Fruit fly (Drosophila melanogaster) whole organism, embryonic: ENCODE measurements around the gene Sec13.

Experiments used
- Ada2b ChIP-seq: fragments of 200-800 bp; sonication (Bioruptor generic); IDR thresholded peaks from 2 replicates; pipeline ENCODE4 v1.3.6; 2022; ENCODE audit warnings: missing biosample characterization, missing genetic modification characterization
- Adf1 ChIP-seq: fragments of 200-800 bp; sonication (Bioruptor generic); IDR thresholded peaks from 2 replicates; pipeline ENCODE4 v1.3.6; 2022; ENCODE audit warnings: missing biosample characterization, missing genetic modification characterization
- Atf6 ChIP-seq: fragments of 200-800 bp; sonication (Bioruptor generic); IDR thresholded peaks from 2 replicates; pipeline ENCODE4 v1.3.6; 2022; ENCODE audit warnings: missing biosample characterization, missing genetic modification characterization
- Bgb ChIP-seq: fragments of 200-800 bp; sonication (Bioruptor generic); IDR thresholded peaks from 2 replicates; pipeline ENCODE4 v1.3.6; 2022; ENCODE audit warnings: missing biosample characterization, missing genetic modification characterization; ENCODE audit not compliant: partially characterized antibody
- Blimp-1 ChIP-seq: fragments of 200-800 bp; sonication (Bioruptor generic); optimal IDR thresholded peaks from 3 replicates; lab custom pipeline; 2018; ENCODE audit warnings: missing biosample characterization, missing genetic modification characterization, mild to moderate bottlenecking, moderate library complexity, missing genetic modification reagents
- CG10565 ChIP-seq: fragments of 200-800 bp; sonication (Bioruptor generic); optimal IDR thresholded peaks from 3 replicates; lab custom pipeline; 2016; ENCODE audit warnings: missing biosample characterization, mild to moderate bottlenecking, missing genetic modification characterization
- CG10979 ChIP-seq: fragments of 200-800 bp; sonication (Bioruptor generic); optimal IDR thresholded peaks from 2 replicates; lab custom pipeline; 2018; ENCODE audit warnings: missing biosample characterization, mild to moderate bottlenecking, missing genetic modification characterization, moderate library complexity
- CG12299 ChIP-seq: fragments of 200-800 bp; sonication (Bioruptor generic); optimal IDR thresholded peaks from 2 replicates; lab custom pipeline; 2018; ENCODE audit warnings: missing biosample characterization, mild to moderate bottlenecking, missing genetic modification characterization
- CG12744 ChIP-seq: fragments of 200-800 bp; sonication (Bioruptor generic); optimal IDR thresholded peaks from 2 replicates; lab custom pipeline; 2016; ENCODE audit warnings: missing biosample characterization, missing genetic modification characterization
- CG13424 ChIP-seq: fragments of 200-800 bp; sonication (Bioruptor generic); optimal IDR thresholded peaks from 2 replicates; lab custom pipeline; 2019; ENCODE audit warnings: missing biosample characterization, mild to moderate bottlenecking, missing genetic modification characterization, moderate library complexity
- CG13775 ChIP-seq: fragments of 200-800 bp; sonication (Bioruptor generic); optimal IDR thresholded peaks from 3 replicates; lab custom pipeline; 2017; ENCODE audit warnings: missing biosample characterization, mild to moderate bottlenecking, missing genetic modification characterization
- CG17912 ChIP-seq: fragments of 200-800 bp; sonication (Bioruptor generic); optimal IDR thresholded peaks from 2 replicates; lab custom pipeline; 2018; ENCODE audit warnings: missing biosample characterization, mild to moderate bottlenecking, missing genetic modification characterization
- CG32532 ChIP-seq: fragments of 200-800 bp; sonication (Bioruptor generic); IDR thresholded peaks from 2 replicates; pipeline ENCODE4 v1.3.6; 2022; ENCODE audit warnings: missing biosample characterization, missing genetic modification characterization
- CG42726 ChIP-seq: fragments of 200-800 bp; sonication (Bioruptor generic); IDR thresholded peaks from 2 replicates; pipeline ENCODE4 v1.3.6; 2022; ENCODE audit warnings: missing biosample characterization, missing genetic modification characterization; ENCODE audit not compliant: partially characterized antibody
- CG4360 ChIP-seq: fragments of 200-800 bp; sonication (Bioruptor generic); IDR thresholded peaks from 2 replicates; pipeline ENCODE4 v1.3.6; 2022; ENCODE audit warnings: missing biosample characterization, missing genetic modification characterization
- CG7745 ChIP-seq: fragments of 200-800 bp; sonication (Bioruptor generic); optimal IDR thresholded peaks from 2 replicates; lab custom pipeline; 2018; ENCODE audit warnings: missing biosample characterization, mild to moderate bottlenecking, missing genetic modification characterization, moderate library complexity
- CkIIα-i1 ChIP-seq: fragments of 200-800 bp; sonication (Bioruptor generic); IDR thresholded peaks from 2 replicates; pipeline ENCODE4 v1.3.6; 2022; ENCODE audit warnings: missing biosample characterization, missing genetic modification characterization
- D19A ChIP-seq: fragments of 200-800 bp; optimal IDR thresholded peaks from 3 replicates; lab custom pipeline; 2019; ENCODE audit warnings: missing biosample characterization, mild to moderate bottlenecking, missing genetic modification characterization, moderate library complexity
- D19B ChIP-seq: fragments of 200-800 bp; sonication (Bioruptor generic); optimal IDR thresholded peaks from 2 replicates; lab custom pipeline; 2017; ENCODE audit warnings: missing biosample characterization, mild to moderate bottlenecking, missing genetic modification characterization
- Drgx ChIP-seq: fragments of 200-800 bp; sonication (Bioruptor generic); IDR thresholded peaks from 2 replicates; pipeline ENCODE4 v1.3.6; 2022; ENCODE audit warnings: missing biosample characterization, missing genetic modification characterization
- E2f1 ChIP-seq: fragments of 200-800 bp; sonication (Bioruptor generic); IDR thresholded peaks from 2 replicates; pipeline ENCODE4 v1.3.6; 2022; ENCODE audit warnings: missing biosample characterization, missing genetic modification characterization
- Ets97D ChIP-seq: fragments of 200-800 bp; sonication (Bioruptor generic); optimal IDR thresholded peaks from 3 replicates; lab custom pipeline; 2016; ENCODE audit warnings: missing biosample characterization, missing genetic modification characterization
- Gsc ChIP-seq: fragments of 200-800 bp; sonication (Bioruptor generic); IDR thresholded peaks from 2 replicates; pipeline ENCODE4 v1.3.6; 2022; ENCODE audit warnings: missing biosample characterization, missing genetic modification characterization
- Myb ChIP-seq: fragments of 200-800 bp; sonication (Bioruptor generic); optimal IDR thresholded peaks from 2 replicates; lab custom pipeline; 2016; ENCODE audit warnings: missing biosample characterization, missing genetic modification characterization
- Trl ChIP-seq, 3 experiments: fragments of >200 bp in 2 of 3; fragments of 200-800 bp in 1 of 3; sonication (Bioruptor generic) in 1 of 3; optimal IDR thresholded peaks; 2 replicates in 1 of 3; 3 replicates in 2 of 3; lab custom pipeline; 2016 to 2017; ENCODE audit warnings: missing biosample characterization in 1 of 3, missing genetic modification characterization in 1 of 3
- cad ChIP-seq: fragments of >200 bp; optimal IDR thresholded peaks from 2 replicates; lab custom pipeline; 2017; ENCODE audit warnings: missing biosample characterization, missing genetic modification characterization
- cg ChIP-seq: fragments of 200-800 bp; sonication (Bioruptor generic); optimal IDR thresholded peaks from 3 replicates; lab custom pipeline; 2019; ENCODE audit warnings: missing biosample characterization, mild to moderate bottlenecking, missing genetic modification characterization, moderate library complexity
- chif ChIP-seq, 2 experiments: fragments of 200-800 bp; sonication (Bioruptor generic); optimal IDR thresholded peaks; 3 replicates each; lab custom pipeline; 2016; ENCODE audit warnings: missing biosample characterization in 2 of 2, missing genetic modification characterization in 2 of 2
- chinmo ChIP-seq: fragments of 200-800 bp; sonication (Bioruptor generic); IDR thresholded peaks from 4 replicates; pipeline ENCODE4 v1.3.6; 2022; ENCODE audit warnings: missing biosample characterization, missing genetic modification characterization; ENCODE audit not compliant: partially characterized antibody
- crc ChIP-seq: fragments of 200-800 bp; sonication (Bioruptor generic); optimal IDR thresholded peaks from 2 replicates; lab custom pipeline; 2016; ENCODE audit warnings: missing biosample characterization, missing genetic modification characterization
- ems ChIP-seq: fragments of 200-800 bp; sonication (Bioruptor generic); optimal IDR thresholded peaks from 3 replicates; lab custom pipeline; 2016; ENCODE audit warnings: missing biosample characterization, missing genetic modification characterization
- ftz-f1 ChIP-seq: fragments of 200-800 bp; sonication (Bioruptor generic); optimal IDR thresholded peaks from 2 replicates; lab custom pipeline; 2016; ENCODE audit warnings: missing biosample characterization, missing genetic modification characterization
- gsb-n ChIP-seq: fragments of 200-800 bp; sonication (Bioruptor generic); optimal IDR thresholded peaks from 3 replicates; lab custom pipeline; 2018; ENCODE audit warnings: missing biosample characterization, mild to moderate bottlenecking, missing genetic modification characterization
- kah ChIP-seq: fragments of 200-800 bp; sonication (Bioruptor generic); optimal IDR thresholded peaks from 2 replicates; lab custom pipeline; 2018; ENCODE audit warnings: missing biosample characterization, mild to moderate bottlenecking, missing genetic modification characterization
- kay ChIP-seq: fragments of 200-800 bp; sonication (Bioruptor generic); optimal IDR thresholded peaks from 2 replicates; lab custom pipeline; 2016; ENCODE audit warnings: missing biosample characterization, missing genetic modification characterization
- lbe ChIP-seq: fragments of 200-800 bp; sonication (Bioruptor generic); optimal IDR thresholded peaks from 2 replicates; lab custom pipeline; 2016; ENCODE audit warnings: missing biosample characterization, mild to moderate bottlenecking, missing genetic modification characterization
- nerfin-2 ChIP-seq: fragments of 200-800 bp; sonication (Bioruptor generic); IDR thresholded peaks from 2 replicates; pipeline ENCODE4 v1.3.6; 2022; ENCODE audit warnings: missing biosample characterization, missing genetic modification characterization; ENCODE audit not compliant: partially characterized antibody
- phol ChIP-seq: fragments of 200-800 bp; sonication (Bioruptor generic); optimal IDR thresholded peaks from 3 replicates; lab custom pipeline; 2018; ENCODE audit warnings: missing biosample characterization, mild to moderate bottlenecking, missing genetic modification characterization, moderate library complexity
- prd ChIP-seq, 3 experiments: fragments of >200 bp in 2 of 3; fragments of 200-800 bp in 1 of 3; sonication (Bioruptor generic) in 1 of 3; optimal IDR thresholded peaks in 2 of 3; IDR thresholded peaks in 1 of 3; 2 replicates in 2 of 3; 3 replicates in 1 of 3; pipeline versions ENCODE4 v1.3.6 to Lab custom; 2017 to 2022; ENCODE audit warnings: missing biosample characterization in 1 of 3, missing genetic modification characterization in 1 of 3
- repo ChIP-seq: fragments of 200-800 bp; sonication (Bioruptor generic); optimal IDR thresholded peaks from 2 replicates; lab custom pipeline; 2016; ENCODE audit warnings: missing biosample characterization, missing genetic modification characterization
- sd ChIP-seq: fragments of 200-800 bp; sonication (Bioruptor generic); optimal IDR thresholded peaks from 3 replicates; lab custom pipeline; 2018; ENCODE audit warnings: missing biosample characterization, mild to moderate bottlenecking, missing genetic modification characterization, moderate library complexity
- slp2 ChIP-seq: fragments of 200-800 bp; sonication (Bioruptor generic); optimal IDR thresholded peaks from 2 replicates; lab custom pipeline; 2016; ENCODE audit warnings: missing biosample characterization, missing genetic modification characterization
- sqz ChIP-seq: fragments of 200-800 bp; sonication (Bioruptor generic); optimal IDR thresholded peaks from 3 replicates; lab custom pipeline; 2018; ENCODE audit warnings: missing biosample characterization, mild to moderate bottlenecking, missing genetic modification characterization
- stwl ChIP-seq: fragments of 200-800 bp; sonication (Bioruptor generic); optimal IDR thresholded peaks from 3 replicates; lab custom pipeline; 2018; ENCODE audit warnings: missing biosample characterization, mild to moderate bottlenecking, missing genetic modification characterization, moderate library complexity
- usp ChIP-seq: fragments of >200 bp; optimal IDR thresholded peaks from 2 replicates; lab custom pipeline; 2017; ENCODE audit warnings: missing biosample characterization, missing genetic modification characterization
- zfh2 ChIP-seq: fragments of 200-800 bp; sonication (Bioruptor generic); optimal IDR thresholded peaks from 2 replicates; lab custom pipeline; 2016; ENCODE audit warnings: missing biosample characterization, missing genetic modification characterization

Sec13 gene

DNA sequence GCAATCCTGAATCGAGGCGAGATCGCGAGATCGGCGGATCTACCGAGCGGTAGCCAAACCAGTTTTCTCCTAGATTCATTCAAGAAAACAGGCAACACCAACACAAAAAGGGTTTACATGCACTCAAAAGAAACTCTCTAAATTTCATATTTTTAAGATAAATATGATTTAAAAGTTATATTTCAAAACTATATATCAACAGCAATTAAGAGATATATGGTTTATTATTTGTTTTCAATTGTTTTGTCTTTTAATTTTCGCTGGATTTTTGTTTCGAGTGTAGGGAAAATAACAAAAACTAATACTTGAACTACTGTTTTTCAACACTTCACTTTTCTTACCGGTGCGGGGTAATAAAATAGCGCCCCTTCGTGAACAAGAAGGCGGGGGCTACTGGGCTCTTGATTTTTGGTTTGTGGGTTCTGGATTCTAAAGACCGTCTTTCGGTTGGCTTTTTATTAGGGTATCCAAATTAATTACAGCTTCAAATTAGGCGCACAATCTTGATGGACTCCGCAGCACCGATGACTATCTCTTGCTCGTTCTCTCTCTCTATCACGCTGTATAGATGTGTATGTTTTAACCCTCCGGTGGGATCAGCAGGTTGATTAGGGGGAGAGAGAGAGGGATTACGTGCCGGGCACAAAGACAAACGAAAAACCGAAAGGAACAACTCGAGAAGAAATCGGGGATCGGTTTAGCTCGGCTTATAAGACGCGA lies 10.9 kb upstream of the Sec13 start (continued):
- TF ChIP-seq CG17912 (GFP tag; lab: Kevin White, UChicago) (no peak), repo (no peak), CG4360 (0 out of 2 replicates have a peak, but pooled peaks have one; percentile 33), CG10979 (tag; lab: Kevin White, UChicago) (peak; percentile 77), crc (GFP tag; lab: Kevin White, UChicago) (no peak), Ets97D (GFP tag; lab: Kevin White, UChicago) (no peak), ftz-f1 (GFP tag; lab: Kevin White, UChicago) (no peak), zfh2 (GFP tag; lab: Kevin White, UChicago) (no peak), slp2 (GFP tag; lab: Kevin White, UChicago) (no peak), chif (GFP tag; optimal IDR thresholded peaks at IDR 0.05; lab: Kevin White, UChicago) (peak in 1 of 2 experiments; percentile 56), CG13775 (GFP tag; lab: Kevin White, UChicago) (peak; percentile 39), ems (GFP tag; lab: Kevin White, UChicago) (peak; percentile 19), usp (GFP tag; lab: Kevin White, UChicago) (no peak), Gsc (GFP tag; lab: Robert Waterston, UW) (no peak), E2f1 (no peak), nerfin-2 (GFP tag; lab: Robert Waterston, UW) (no peak), CkIIα-i1 (GFP tag; lab: Robert Waterston, UW) (no peak), Blimp-1 (GFP tag; lab: Kevin White, UChicago) (peak; percentile 57), gsb-n (tag; lab: Kevin White, UChicago) (peak; percentile 75)

DNA sequence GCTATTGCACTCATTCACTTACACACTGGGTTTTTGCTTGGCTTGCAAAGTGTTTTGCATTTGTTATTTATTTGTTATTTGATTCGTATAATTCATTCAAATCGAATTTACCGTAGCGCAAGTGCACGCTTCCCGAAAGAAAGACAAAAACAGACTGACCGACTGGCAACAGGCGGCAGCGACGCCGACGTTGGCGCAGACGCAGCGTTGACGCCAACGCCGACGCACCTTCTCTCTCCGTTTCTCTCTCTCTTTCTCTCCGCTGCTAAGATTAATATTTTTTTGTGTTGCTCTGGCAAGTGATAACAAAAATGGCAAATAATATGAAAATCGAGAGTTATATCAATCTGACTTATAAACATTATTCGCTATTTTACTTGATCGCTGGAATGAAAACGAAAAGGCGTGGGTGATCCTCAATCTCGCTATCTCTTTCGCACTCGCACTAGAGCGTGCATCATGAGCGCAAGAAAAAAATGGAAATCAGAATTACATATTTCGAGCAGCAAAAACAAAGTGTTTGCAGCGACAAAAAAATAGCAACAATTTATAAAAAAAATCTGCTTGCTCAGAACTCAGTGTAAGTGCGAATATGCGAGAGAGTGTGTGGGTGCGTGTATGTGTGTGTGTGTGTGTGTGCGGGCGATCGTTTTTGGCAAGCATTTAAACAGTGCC lies 9.9 kb upstream of the Sec13 start, which contains the start of gene pnt:
Gene pnt, minus strand, starts transcription at position 161 of the 675 bp plus-strand sequence.
- no peak for TF ChIP-seq lbe (GFP tag; lab: Kevin White, UChicago)
- no peak for TF ChIP-seq Atf6
- TF ChIP-seq phol (tag; lab: Kevin White, UChicago) = no peak
- peak; percentile 19; the same call in 1 of the 2 replicates for TF ChIP-seq CG32532 (GFP tag; lab: Robert Waterston, UW)
- TF ChIP-seq cad (GFP tag; lab: Kevin White, UChicago) = peak; percentile 45
- TF ChIP-seq CG7745 = no peak
- TF ChIP-seq kay (GFP tag; lab: Kevin White, UChicago) = no peak
- 0 out of 4 replicates have a peak, but pooled peaks have one; percentile 63 for TF ChIP-seq chinmo (GFP tag; lab: Robert Waterston, UW)
- no peak for TF ChIP-seq CG12744
- no peak for TF ChIP-seq prd (optimal IDR thresholded peaks at IDR 0.05; lab: Kevin White, UChicago)
- TF ChIP-seq prd (GFP tag; IDR thresholded peaks at IDR 0.05; lab: Robert Waterston, UW) = 0 out of 3 replicates have a peak, but pooled peaks have one; percentile 4
- peak; percentile 74 to 86 for TF ChIP-seq Trl (optimal IDR thresholded peaks at IDR 0.05; lab: Kevin White, UChicago)
- TF ChIP-seq Trl (GFP tag; optimal IDR thresholded peaks at IDR 0.05; lab: Kevin White, UChicago) = no peak
- TF ChIP-seq CG13424 = no peak
- TF ChIP-seq CG10565 (GFP tag; lab: Kevin White, UChicago) = no peak
- no peak for TF ChIP-seq Ada2b
- peak; percentile 99 for TF ChIP-seq Adf1
- TF ChIP-seq cg (GFP tag; lab: Kevin White, UChicago) = peak; percentile 30
- TF ChIP-seq Drgx (GFP tag; lab: Robert Waterston, UW) = 0 out of 2 replicates have a peak, but pooled peaks have one; percentile 17
- TF ChIP-seq Bgb (GFP tag; lab: Robert Waterston, UW) = 0 out of 2 replicates have a peak, but pooled peaks have one; percentile 28
- TF ChIP-seq kah (GFP tag; lab: Kevin White, UChicago) = peak; percentile 24
- peak; percentile 7 for TF ChIP-seq sd (tag; lab: Kevin White, UChicago)
- TF ChIP-seq CG42726 (GFP tag; lab: Robert Waterston, UW) = 0 out of 2 replicates have a peak, but pooled peaks have one; percentile 6
- TF ChIP-seq Myb (GFP tag; lab: Kevin White, UChicago) = no peak
- TF ChIP-seq CG12299 (tag; lab: Kevin White, UChicago) = no peak
- no peak for TF ChIP-seq D19B (GFP tag; lab: Kevin White, UChicago)
- peak; percentile 38 for TF ChIP-seq sqz (GFP tag; lab: Kevin White, UChicago)
- peak; percentile 31 for TF ChIP-seq D19A (tag; lab: Kevin White, UChicago)
- no peak for TF ChIP-seq stwl (tag; lab: Kevin White, UChicago)
